Worm (Caenorhabditis elegans) whole organism, L4 larva: ENCODE measurements around the gene swm-1.
A peak's percentile ranks its signal among the peaks of the same experiment; 100 is the strongest.

Source experiments
- D1046.2 ChIP-seq: fragments of 200-800 bp; sonication (Bioruptor generic); IDR thresholded peaks from 2 replicates; pipeline ENCODE4 v1.3.6; 2022; ENCODE audit warnings: missing genetic modification characterization, missing compliant biosample characterization
- F26F4.8 ChIP-seq: fragments of 200-800 bp; sonication (Bioruptor generic); conservative IDR thresholded peaks from 2 replicates; pipeline ENCODE4 v1.3.6; 2022; ENCODE audit warnings: missing genetic modification characterization, missing compliant biosample characterization
- F44E2.7 ChIP-seq: fragments of 200-800 bp; sonication (Bioruptor generic); IDR thresholded peaks from 2 replicates; pipeline ENCODE4 v2.1.2; 2022; ENCODE audit warnings: missing genetic modification characterization, missing compliant biosample characterization
- F49E8.2 ChIP-seq: sonication (generic microtip); optimal IDR thresholded peaks from 2 replicates; lab custom pipeline; 2016; ENCODE audit warnings: missing compliant biosample characterization, mild to moderate bottlenecking, missing genetic modification characterization, borderline replicate concordance
- T20F7.1 ChIP-seq: fragments of 200-800 bp; sonication (Bioruptor generic); optimal IDR thresholded peaks from 2 replicates; lab custom pipeline; 2018; ENCODE audit warnings: mild to moderate bottlenecking, missing genetic modification characterization, missing compliant biosample characterization
- Y105C5A.15 ChIP-seq: fragments of 200-800 bp; sonication (Bioruptor generic); IDR thresholded peaks from 2 replicates; pipeline ENCODE4 v1.3.6; 2022; ENCODE audit warnings: missing genetic modification characterization, missing compliant biosample characterization
- Y75B8A.6 ChIP-seq: fragments of 200-800 bp; sonication (Bioruptor generic); IDR thresholded peaks from 2 replicates; pipeline ENCODE4 v1.3.6; 2022; ENCODE audit warnings: missing genetic modification reagents, missing genetic modification characterization, missing compliant biosample characterization
- aha-1 ChIP-seq: fragments of 150-350 bp; peaks from one replicate; lab custom pipeline; 2014; ENCODE audit warnings: missing biosample characterization, missing genetic modification characterization
- aly-2 ChIP-seq: sonication (generic microtip); optimal IDR thresholded peaks from 2 replicates; lab custom pipeline; 2018; ENCODE audit warnings: missing biosample characterization, missing genetic modification characterization
- ama-1 ChIP-seq: fragments of 150-350 bp; optimal IDR thresholded peaks from 2 replicates; lab custom pipeline; 2014; ENCODE audit warnings: inconsistent platforms, mixed read lengths
- ces-1 ChIP-seq: fragments of 150-350 bp; sonication (generic microtip); optimal IDR thresholded peaks from 4 replicates; lab custom pipeline; 2014; ENCODE audit warnings: missing biosample characterization, missing genetic modification reagents, missing genetic modification characterization
- cey-2 ChIP-seq: sonication (generic microtip); optimal IDR thresholded peaks from 3 replicates; lab custom pipeline; 2017; ENCODE audit warnings: missing genetic modification characterization, mild to moderate bottlenecking, missing compliant biosample characterization, antibody characterized with exemption, borderline replicate concordance; ENCODE audit not compliant: insufficient read depth
- ctbp-1 ChIP-seq: fragments of 200-800 bp; sonication (Bioruptor generic); IDR thresholded peaks from 2 replicates; pipeline ENCODE4 v1.3.6; 2022; ENCODE audit warnings: missing genetic modification reagents, missing genetic modification characterization, missing compliant biosample characterization
- daf-12 ChIP-seq: fragments of 150-350 bp; optimal IDR thresholded peaks from 2 replicates; lab custom pipeline; 2014; ENCODE audit warnings: missing biosample characterization, missing genetic modification reagents, missing genetic modification characterization
- daf-16 ChIP-seq, 3 experiments: sonication (generic microtip); optimal IDR thresholded peaks; 2 replicates each; lab custom pipeline; 2016 to 2017; ENCODE audit warnings: missing genetic modification characterization in 3 of 3, missing genetic modification reagents in 3 of 3, mild to moderate bottlenecking in 2 of 3, missing compliant biosample characterization in 2 of 3, missing biosample characterization in 1 of 3, moderate library complexity in 1 of 3
- daf-19 ChIP-seq: fragments of 200-800 bp; sonication (Bioruptor generic); conservative IDR thresholded peaks from 2 replicates; pipeline ENCODE4 v1.3.6; 2022; ENCODE audit warnings: missing genetic modification characterization, missing compliant biosample characterization
- daf-8 ChIP-seq: fragments of 200-800 bp; sonication (Bioruptor generic); IDR thresholded peaks from 2 replicates; pipeline ENCODE4 v1.3.6; 2022; ENCODE audit warnings: missing genetic modification characterization, missing compliant biosample characterization
- duxl-1 ChIP-seq: sonication (generic microtip); optimal IDR thresholded peaks from 2 replicates; lab custom pipeline; 2016; ENCODE audit warnings: mild to moderate bottlenecking, missing genetic modification characterization, moderate library complexity, missing compliant biosample characterization; ENCODE audit not compliant: poor library complexity
- dve-1 ChIP-seq: sonication (generic microtip); optimal IDR thresholded peaks from 2 replicates; lab custom pipeline; 2017; ENCODE audit warnings: antibody characterized with exemption, mild to moderate bottlenecking, missing genetic modification characterization, missing compliant biosample characterization; ENCODE audit not compliant: insufficient read depth
- egl-43 ChIP-seq: fragments of 200-800 bp; sonication (Bioruptor generic); IDR thresholded peaks from 2 replicates; pipeline ENCODE4 v1.3.6; 2022; ENCODE audit warnings: missing genetic modification reagents, missing genetic modification characterization, missing compliant biosample characterization
- gei-8 ChIP-seq: fragments of 200-800 bp; sonication (Bioruptor generic); optimal IDR thresholded peaks from 2 replicates; lab custom pipeline; 2018; ENCODE audit warnings: mild to moderate bottlenecking, missing genetic modification characterization, missing compliant biosample characterization
- hif-1 ChIP-seq, 2 experiments: sonication (generic microtip); optimal IDR thresholded peaks; 2 replicates each; lab custom pipeline; 2016 to 2017; ENCODE audit warnings: missing compliant biosample characterization in 2 of 2, missing genetic modification characterization in 2 of 2, missing genetic modification reagents in 2 of 2, missing genotype in 2 of 2, mild to moderate bottlenecking in 1 of 2
- hlh-11 ChIP-seq: fragments of 200-800 bp; sonication (Bioruptor generic); optimal IDR thresholded peaks from 2 replicates; lab custom pipeline; 2018; ENCODE audit warnings: mild to moderate bottlenecking, missing genetic modification characterization, missing compliant biosample characterization
- hmg-1.1 ChIP-seq: fragments of 200-800 bp; sonication (Bioruptor generic); IDR thresholded peaks from 2 replicates; pipeline ENCODE4 v1.3.6; 2022; ENCODE audit warnings: missing genetic modification reagents, missing genetic modification characterization, missing compliant biosample characterization
- jun-1 ChIP-seq: fragments of 150-350 bp; optimal IDR thresholded peaks from 2 replicates; lab custom pipeline; 2014; ENCODE audit warnings: missing biosample characterization, missing genetic modification reagents, missing genetic modification characterization
- lin-15B ChIP-seq: fragments of 150-350 bp; sonication (generic microtip); optimal IDR thresholded peaks from 3 replicates; lab custom pipeline; 2014; ENCODE audit warnings: missing biosample characterization, missing genetic modification characterization
- lin-38 ChIP-seq: fragments of 200-800 bp; sonication (Bioruptor generic); IDR thresholded peaks from 2 replicates; pipeline ENCODE4 v1.3.6; 2022; ENCODE audit warnings: missing genetic modification reagents, missing genetic modification characterization, missing compliant biosample characterization
- lir-3 ChIP-seq: sonication (generic microtip); optimal IDR thresholded peaks from 2 replicates; lab custom pipeline; 2016; ENCODE audit warnings: mild to moderate bottlenecking, missing genetic modification characterization, missing compliant biosample characterization
- mes-2 ChIP-seq: sonication (generic microtip); optimal IDR thresholded peaks from 2 replicates; lab custom pipeline; 2016; ENCODE audit warnings: missing genotype, mild to moderate bottlenecking, missing genetic modification characterization, missing compliant biosample characterization; ENCODE audit not compliant: poor library complexity, severe bottlenecking
- nhr-10 ChIP-seq: fragments of 150-350 bp; optimal IDR thresholded peaks from 2 replicates; lab custom pipeline; 2014; ENCODE audit warnings: missing biosample characterization, missing genetic modification characterization
- nhr-11 ChIP-seq: fragments of 150-350 bp; optimal IDR thresholded peaks from 2 replicates; lab custom pipeline; 2014; ENCODE audit warnings: missing biosample characterization, missing genetic modification characterization
- nhr-41 ChIP-seq: fragments of 200-800 bp; sonication (Bioruptor generic); IDR thresholded peaks from 2 replicates; pipeline ENCODE4 v1.3.6; 2022; ENCODE audit warnings: missing genetic modification reagents, missing genetic modification characterization, missing compliant biosample characterization
- nhr-6 ChIP-seq: fragments of 150-350 bp; optimal IDR thresholded peaks from 2 replicates; lab custom pipeline; 2014; ENCODE audit warnings: missing biosample characterization, missing genetic modification characterization
- nhr-76 ChIP-seq: fragments of 150-350 bp; optimal IDR thresholded peaks from 2 replicates; lab custom pipeline; 2014; ENCODE audit warnings: missing biosample characterization, missing genetic modification characterization
- nhr-77 ChIP-seq: fragments of 150-350 bp; optimal IDR thresholded peaks from 2 replicates; lab custom pipeline; 2014; ENCODE audit warnings: missing biosample characterization, missing genetic modification characterization
- rbr-2 ChIP-seq: sonication (generic microtip); optimal IDR thresholded peaks from 2 replicates; lab custom pipeline; 2016; ENCODE audit warnings: missing genotype, missing genetic modification characterization, missing compliant biosample characterization
- sdz-12 ChIP-seq: fragments of 200-800 bp; sonication (Bioruptor generic); optimal IDR thresholded peaks from 2 replicates; lab custom pipeline; 2018; ENCODE audit warnings: mild to moderate bottlenecking, missing genetic modification characterization, missing compliant biosample characterization
- set-16 ChIP-seq: fragments of 200-800 bp; sonication (Bioruptor generic); IDR thresholded peaks from 2 replicates; pipeline ENCODE4 v1.3.6; 2022; ENCODE audit warnings: missing genetic modification reagents, missing genetic modification characterization, missing compliant biosample characterization
- snpc-1.2 ChIP-seq: fragments of 200-800 bp; sonication (Bioruptor generic); IDR thresholded peaks from 2 replicates; pipeline ENCODE4 v1.3.6; 2022; ENCODE audit warnings: missing genetic modification reagents, missing genetic modification characterization, missing compliant biosample characterization
- snpc-4 ChIP-seq: fragments of 150-350 bp; optimal IDR thresholded peaks from 2 replicates; lab custom pipeline; 2014; ENCODE audit warnings: missing biosample characterization, missing genetic modification characterization
- spr-3 ChIP-seq: fragments of 200-800 bp; sonication (Bioruptor generic); optimal IDR thresholded peaks from 2 replicates; lab custom pipeline; 2018; ENCODE audit warnings: mild to moderate bottlenecking, missing genetic modification characterization, missing compliant biosample characterization
- tag-97 ChIP-seq: fragments of 200-800 bp; sonication (Bioruptor generic); IDR thresholded peaks from 2 replicates; pipeline ENCODE4 v1.3.6; 2022; ENCODE audit warnings: missing genetic modification characterization, missing compliant biosample characterization
- tra-1 ChIP-seq: fragments of 200-800 bp; sonication (Bioruptor generic); IDR thresholded peaks from 2 replicates; pipeline ENCODE4 v1.3.6; 2022; ENCODE audit warnings: missing genetic modification reagents, missing genetic modification characterization, missing compliant biosample characterization
- unc-62 ChIP-seq, 3 experiments: fragments of 150-350 bp in 1 of 3; sonication (generic microtip); optimal IDR thresholded peaks in 2 of 3; peaks in 1 of 3; 1 replicate in 1 of 3; 2 replicates in 2 of 3; lab custom pipeline; 2014 to 2017; ENCODE audit warnings: missing biosample characterization in 3 of 3, missing genetic modification characterization in 3 of 3, missing genetic modification reagents in 3 of 3, missing genotype in 1 of 3
- vab-7 ChIP-seq: fragments of 200-800 bp; sonication (Bioruptor generic); IDR thresholded peaks from 2 replicates; pipeline ENCODE4 v1.3.6; 2022; ENCODE audit warnings: missing genetic modification reagents, missing genetic modification characterization, missing compliant biosample characterization
- zag-1 ChIP-seq: fragments of 150-350 bp; optimal IDR thresholded peaks from 2 replicates; lab custom pipeline; 2014; ENCODE audit warnings: missing biosample characterization, missing genetic modification characterization
- zfp-2 ChIP-seq: sonication (generic microtip); optimal IDR thresholded peaks from 2 replicates; lab custom pipeline; 2016; ENCODE audit warnings: mild to moderate bottlenecking, missing genetic modification characterization, missing compliant biosample characterization
- zfp-3 ChIP-seq: fragments of 200-800 bp; sonication (Bioruptor generic); conservative IDR thresholded peaks from 2 replicates; pipeline ENCODE4 v1.3.6; 2022; ENCODE audit warnings: missing genetic modification reagents, missing genetic modification characterization, missing compliant biosample characterization
- ztf-7 ChIP-seq: fragments of 150-350 bp; optimal IDR thresholded peaks from 2 replicates; lab custom pipeline; 2014; ENCODE audit warnings: missing biosample characterization, missing genetic modification characterization

Gene swm-1

ce11 chrV:9095613-9096317, 41.1 kb upstream of the swm-1 start, which contains the start of gene F21C10.10 (continued):
- TF ChIP-seq dve-1 (tag; lab: Kevin White, UChicago) = peak; percentile 98
- no peak for TF ChIP-seq nhr-41 (GFP tag; lab: Robert Waterston, UW)
- TF ChIP-seq daf-19 (GFP tag; lab: Robert Waterston, UW) = no peak
- TF ChIP-seq lin-15B (tag; lab: Kevin White, UChicago) = no peak
- TF ChIP-seq nhr-11 (tag; lab: Kevin White, UChicago) = peak; percentile 87
- no peak for TF ChIP-seq daf-8 (GFP tag; lab: Robert Waterston, UW)
- TF ChIP-seq hlh-11 = peak; percentile 99
- peak; percentile 63 for TF ChIP-seq ztf-7 (tag; lab: Kevin White, UChicago)
- peak; percentile 94 for TF ChIP-seq tra-1 (GFP tag; lab: Robert Waterston, UW)
- no peak for TF ChIP-seq Y105C5A.15 (GFP tag; lab: Robert Waterston, UW)
- TF ChIP-seq mes-2 (tag; lab: Kevin White, UChicago) = no peak
- no peak for TF ChIP-seq zfp-2 (tag; lab: Kevin White, UChicago)
- TF ChIP-seq egl-43 (GFP tag; lab: Robert Waterston, UW) = no peak
- no peak for TF ChIP-seq aly-2 (tag; lab: Kevin White, UChicago)
- TF ChIP-seq T20F7.1 (GFP tag; lab: Kevin White, UChicago) = peak; percentile 68
- peak; percentile 87 for TF ChIP-seq nhr-77 (tag; lab: Kevin White, UChicago)
- TF ChIP-seq spr-3 = peak; percentile 49
- peak; percentile 98 for TF ChIP-seq gei-8 (GFP tag; lab: Kevin White, UChicago)
- TF ChIP-seq nhr-10 (tag; lab: Kevin White, UChicago) = peak; percentile 85
- TF ChIP-seq D1046.2 (GFP tag; lab: Robert Waterston, UW) = no peak
- peak; percentile 40; the same call in 1 of the 2 replicates for TF ChIP-seq zfp-3
- peak; percentile 50 for TF ChIP-seq nhr-6 (tag; lab: Kevin White, UChicago)
- TF ChIP-seq F49E8.2 (tag; lab: Kevin White, UChicago) = no peak
- peak; percentile 45 for TF ChIP-seq lin-38 (GFP tag; lab: Robert Waterston, UW)
- no peak for TF ChIP-seq vab-7 (GFP tag; lab: Robert Waterston, UW)
- TF ChIP-seq aha-1 = peak; percentile 99
- TF ChIP-seq F44E2.7 (GFP tag; lab: Robert Waterston, UW) = no peak
- TF ChIP-seq F26F4.8 = no peak
- TF ChIP-seq duxl-1 (tag; lab: Kevin White, UChicago) = no peak
- TF ChIP-seq cey-2 (tag; lab: Kevin White, UChicago) = peak; percentile 95
- TF ChIP-seq set-16 (GFP tag; lab: Robert Waterston, UW) = peak; percentile 59
- TF ChIP-seq ctbp-1 (GFP tag; lab: Robert Waterston, UW) = peak; percentile 59; the same call in 1 of the 2 replicates
- TF ChIP-seq unc-62 (GFP tag; optimal IDR thresholded peaks at IDR 0.05 in 1 of 2; lab: Kevin White, UChicago) = peak in 1 of 2 experiments; percentile 98
- no peak for TF ChIP-seq unc-62 (tag; optimal IDR thresholded peaks at IDR 0.05; lab: Kevin White, UChicago)
- TF ChIP-seq nhr-76 (tag; lab: Kevin White, UChicago) = peak; percentile 87
- no peak for TF ChIP-seq Y75B8A.6 (GFP tag; lab: Robert Waterston, UW)
- TF ChIP-seq daf-16 (GFP tag; optimal IDR thresholded peaks at IDR 0.05; lab: Kevin White, UChicago) = peak; percentile 61 to 92
- TF ChIP-seq daf-16 (tag; optimal IDR thresholded peaks at IDR 0.05; lab: Kevin White, UChicago) = peak; percentile 91
- TF ChIP-seq hmg-1.1 = peak; percentile 63
- peak; percentile 41 to 73 for TF ChIP-seq hif-1 (tag; optimal IDR thresholded peaks at IDR 0.05; lab: Kevin White, UChicago)
- TF ChIP-seq rbr-2 (tag; lab: Kevin White, UChicago) = peak; percentile 66
- TF ChIP-seq ama-1 (lab: Kevin White, UChicago) = no peak
- TF ChIP-seq jun-1 (tag; lab: Kevin White, UChicago) = peak; percentile 59
- TF ChIP-seq sdz-12 (GFP tag; lab: Kevin White, UChicago) = no peak
- TF ChIP-seq lir-3 (tag; lab: Kevin White, UChicago) = no peak
- no peak for TF ChIP-seq snpc-1.2 (GFP tag; lab: Robert Waterston, UW)
- no peak for TF ChIP-seq ces-1
- no peak for TF ChIP-seq daf-12 (tag; lab: Kevin White, UChicago)
- TF ChIP-seq snpc-4 (tag; lab: Kevin White, UChicago) = no peak
- no peak for TF ChIP-seq zag-1
- TF ChIP-seq tag-97 (GFP tag; lab: Robert Waterston, UW) = no peak
